Worm (Caenorhabditis elegans) whole organism, young adult: ENCODE data around the gene T12D8.9.

Experiments used
- B0336.3 ChIP-seq: fragments of 200-800 bp; sonication (Bioruptor generic); IDR thresholded peaks from 2 replicates; pipeline ENCODE4 v1.3.6; 2022; ENCODE audit warnings: missing genetic modification characterization, missing compliant biosample characterization
- C06A6.2 ChIP-seq: fragments of 200-800 bp; sonication (Bioruptor generic); conservative IDR thresholded peaks from 2 replicates; pipeline ENCODE4 v1.3.6; 2022; ENCODE audit warnings: missing genetic modification characterization, missing compliant biosample characterization
- F23B12.7 ChIP-seq: sonication (generic microtip); optimal IDR thresholded peaks from 2 replicates; lab custom pipeline; 2017; ENCODE audit warnings: missing genetic modification characterization, mild to moderate bottlenecking, missing compliant biosample characterization, antibody characterized with exemption, moderate library complexity; ENCODE audit not compliant: insufficient read depth
- F33H1.4 ChIP-seq: fragments of 200-800 bp; sonication (Bioruptor generic); IDR thresholded peaks from 2 replicates; pipeline ENCODE4 v1.3.6; 2022; ENCODE audit warnings: missing genetic modification reagents, missing genetic modification characterization, missing compliant biosample characterization
- F57A8.1 ChIP-seq: fragments of 200-800 bp; sonication (Bioruptor generic); optimal IDR thresholded peaks from 2 replicates; lab custom pipeline; 2018; ENCODE audit warnings: mild to moderate bottlenecking, missing genetic modification characterization, moderate library complexity, missing compliant biosample characterization
- Y53G8AR.9 ChIP-seq: fragments of 200-800 bp; sonication (Bioruptor generic); conservative IDR thresholded peaks from 2 replicates; pipeline ENCODE4 v1.3.6; 2022; ENCODE audit warnings: missing genetic modification reagents, missing genetic modification characterization, missing compliant biosample characterization
- ZK185.1 ChIP-seq: sonication (generic microtip); optimal IDR thresholded peaks from 2 replicates; lab custom pipeline; 2016; ENCODE audit warnings: mild to moderate bottlenecking, missing genetic modification characterization, missing compliant biosample characterization; ENCODE audit not compliant: poor library complexity, severe bottlenecking
- akir-1 ChIP-seq: fragments of 200-800 bp; sonication (Bioruptor generic); optimal IDR thresholded peaks from 2 replicates; lab custom pipeline; 2018; ENCODE audit warnings: mild to moderate bottlenecking, missing genetic modification characterization, moderate library complexity, missing compliant biosample characterization
- ama-1 ChIP-seq, 3 experiments: fragments of 150-350 bp in 1 of 3; sonication (generic microtip) in 2 of 3; optimal IDR thresholded peaks; 2 replicates each; lab custom pipeline; 2014 to 2018; ENCODE audit warnings: missing biosample characterization in 2 of 3, missing genetic modification characterization in 2 of 3, missing genetic modification reagents in 2 of 3
- attf-5 ChIP-seq: fragments of 200-800 bp; sonication (Bioruptor generic); optimal IDR thresholded peaks from 2 replicates; lab custom pipeline; 2018; ENCODE audit warnings: mild to moderate bottlenecking, missing genetic modification characterization, missing compliant biosample characterization
- bed-2 ChIP-seq: fragments of 200-800 bp; sonication (Bioruptor generic); IDR thresholded peaks from 2 replicates; pipeline ENCODE4 v1.3.6; 2022; ENCODE audit warnings: missing genetic modification reagents, missing genetic modification characterization, missing compliant biosample characterization
- cebp-1 ChIP-seq, 2 experiments: fragments of 200-800 bp in 1 of 2; sonication (Bioruptor generic) in 1 of 2; sonication (generic microtip) in 1 of 2; IDR thresholded peaks in 1 of 2; optimal IDR thresholded peaks in 1 of 2; 2 replicates each; pipeline versions ENCODE4 v1.3.6 to Lab custom; 2017 to 2022; ENCODE audit warnings: missing compliant biosample characterization in 2 of 2, missing genetic modification characterization in 2 of 2, mild to moderate bottlenecking in 1 of 2, missing genetic modification reagents in 1 of 2, moderate library complexity in 1 of 2
- ceh-100 ChIP-seq: fragments of 200-800 bp; sonication (Bioruptor generic); IDR thresholded peaks from 2 replicates; pipeline ENCODE4 v1.3.6; 2022; ENCODE audit warnings: missing genetic modification reagents, missing genetic modification characterization, missing compliant biosample characterization
- chd-7 ChIP-seq: sonication (generic microtip); optimal IDR thresholded peaks from 2 replicates; lab custom pipeline; 2016; ENCODE audit warnings: mild to moderate bottlenecking, missing genetic modification characterization, moderate library complexity, missing compliant biosample characterization
- dox-1 ChIP-seq: fragments of 200-800 bp; sonication (Bioruptor generic); IDR thresholded peaks from 2 replicates; pipeline ENCODE4 v1.3.6; 2022; ENCODE audit warnings: missing genetic modification reagents, missing genetic modification characterization, missing compliant biosample characterization
- dpff-1 ChIP-seq: sonication (generic microtip); optimal IDR thresholded peaks from 2 replicates; lab custom pipeline; 2017; ENCODE audit warnings: mild to moderate bottlenecking, missing genetic modification characterization, missing compliant biosample characterization
- efl-1 ChIP-seq: fragments of 150-350 bp; optimal IDR thresholded peaks from 2 replicates; lab custom pipeline; 2014; ENCODE audit warnings: missing biosample characterization, missing genetic modification reagents, missing genetic modification characterization
- egl-44 ChIP-seq: fragments of 200-800 bp; sonication (Bioruptor generic); IDR thresholded peaks from 2 replicates; pipeline ENCODE4 v1.3.6; 2022; ENCODE audit warnings: missing genetic modification reagents, missing genetic modification characterization, missing compliant biosample characterization
- egrh-3 ChIP-seq: fragments of 200-800 bp; sonication (Bioruptor generic); IDR thresholded peaks from 2 replicates; pipeline ENCODE4 v1.3.6; 2022; ENCODE audit warnings: missing genetic modification reagents, missing genetic modification characterization, missing compliant biosample characterization
- fkh-3 ChIP-seq: sonication (generic microtip); optimal IDR thresholded peaks from 2 replicates; lab custom pipeline; 2016; ENCODE audit warnings: mild to moderate bottlenecking, missing genetic modification characterization, missing compliant biosample characterization
- him-1 ChIP-seq: sonication (generic microtip); optimal IDR thresholded peaks from 2 replicates; lab custom pipeline; 2016; ENCODE audit warnings: missing genotype, missing genetic modification reagents, missing genetic modification characterization, missing compliant biosample characterization
- hsf-1 ChIP-seq: fragments of 200-800 bp; sonication (Bioruptor generic); IDR thresholded peaks from 2 replicates; pipeline ENCODE4 v1.3.6; 2022; ENCODE audit warnings: missing genetic modification reagents, missing genetic modification characterization, missing compliant biosample characterization
- lin-26 ChIP-seq: fragments of 200-800 bp; sonication (Bioruptor generic); IDR thresholded peaks from 2 replicates; pipeline ENCODE4 v1.3.6; 2022; ENCODE audit warnings: missing genetic modification reagents, missing genetic modification characterization, missing compliant biosample characterization
- lsy-27 ChIP-seq: sonication (generic microtip); optimal IDR thresholded peaks from 2 replicates; lab custom pipeline; 2017; ENCODE audit warnings: missing genetic modification characterization, mild to moderate bottlenecking, missing compliant biosample characterization, antibody characterized with exemption, missing genotype, borderline replicate concordance; ENCODE audit not compliant: insufficient read depth
- madf-10 ChIP-seq: sonication (generic microtip); optimal IDR thresholded peaks from 2 replicates; lab custom pipeline; 2016; ENCODE audit warnings: mild to moderate bottlenecking, missing genetic modification characterization, missing compliant biosample characterization
- nfya-1 ChIP-seq: sonication (generic microtip); optimal IDR thresholded peaks from 2 replicates; lab custom pipeline; 2017; ENCODE audit warnings: antibody characterized with exemption, missing compliant biosample characterization, missing genetic modification characterization, borderline replicate concordance; ENCODE audit not compliant: insufficient read depth
- nfya-2 ChIP-seq: fragments of 200-800 bp; sonication (Bioruptor generic); IDR thresholded peaks from 2 replicates; pipeline ENCODE4 v1.3.6; 2022; ENCODE audit warnings: missing genetic modification reagents, missing genetic modification characterization, missing compliant biosample characterization
- nhr-120 ChIP-seq: fragments of 200-800 bp; sonication (Bioruptor generic); IDR thresholded peaks from 2 replicates; pipeline ENCODE4 v1.3.6; 2022; ENCODE audit warnings: missing genetic modification characterization, missing compliant biosample characterization
- nhr-80 ChIP-seq: sonication (generic microtip); optimal IDR thresholded peaks from 2 replicates; lab custom pipeline; 2016; ENCODE audit warnings: missing genetic modification characterization, missing compliant biosample characterization
- pha-4 ChIP-seq: fragments of 150-350 bp; sonication (generic microtip); optimal IDR thresholded peaks from 2 replicates; lab custom pipeline; 2014; ENCODE audit warnings: missing biosample characterization, missing genetic modification reagents, missing genetic modification characterization
- rpc-1 ChIP-seq, 2 experiments: fragments of 150-350 bp in 1 of 2; sonication (generic microtip) in 1 of 2; optimal IDR thresholded peaks; 2 replicates each; lab custom pipeline; 2014 to 2018; ENCODE audit warnings: missing biosample characterization in 1 of 2, missing genetic modification characterization in 1 of 2, missing genetic modification reagents in 1 of 2, missing genotype in 1 of 2
- tbx-9 ChIP-seq: sonication (generic microtip); optimal IDR thresholded peaks from 2 replicates; lab custom pipeline; 2016; ENCODE audit warnings: borderline replicate concordance, missing genetic modification characterization, inconsistent platforms, missing compliant biosample characterization
- unc-130 ChIP-seq: sonication (generic microtip); optimal IDR thresholded peaks from 2 replicates; lab custom pipeline; 2016; ENCODE audit warnings: missing genetic modification reagents, missing genetic modification characterization, missing compliant biosample characterization
- unc-62 ChIP-seq: fragments of 150-350 bp; optimal IDR thresholded peaks from 2 replicates; lab custom pipeline; 2014; ENCODE audit warnings: missing biosample characterization, missing genetic modification reagents, missing genetic modification characterization
- zfh-2 ChIP-seq: fragments of 200-800 bp; sonication (Bioruptor generic); conservative IDR thresholded peaks from 2 replicates; pipeline ENCODE4 v1.3.6; 2022; ENCODE audit warnings: missing genetic modification reagents, missing genetic modification characterization, missing compliant biosample characterization
- zim-3 ChIP-seq: sonication (generic microtip); optimal IDR thresholded peaks from 2 replicates; lab custom pipeline; 2017; ENCODE audit warnings: mild to moderate bottlenecking, missing genetic modification characterization, moderate library complexity, missing compliant biosample characterization
- ztf-25 ChIP-seq: fragments of 200-800 bp; sonication (Bioruptor generic); IDR thresholded peaks from 2 replicates; pipeline ENCODE4 v1.3.6; 2022; ENCODE audit warnings: missing genetic modification reagents, missing genetic modification characterization, missing compliant biosample characterization
- ztf-3 ChIP-seq: fragments of 200-800 bp; sonication (Bioruptor generic); optimal IDR thresholded peaks from 2 replicates; lab custom pipeline; 2018; ENCODE audit warnings: mild to moderate bottlenecking, missing genetic modification characterization, missing compliant biosample characterization

Gene T12D8.9

DNA sequence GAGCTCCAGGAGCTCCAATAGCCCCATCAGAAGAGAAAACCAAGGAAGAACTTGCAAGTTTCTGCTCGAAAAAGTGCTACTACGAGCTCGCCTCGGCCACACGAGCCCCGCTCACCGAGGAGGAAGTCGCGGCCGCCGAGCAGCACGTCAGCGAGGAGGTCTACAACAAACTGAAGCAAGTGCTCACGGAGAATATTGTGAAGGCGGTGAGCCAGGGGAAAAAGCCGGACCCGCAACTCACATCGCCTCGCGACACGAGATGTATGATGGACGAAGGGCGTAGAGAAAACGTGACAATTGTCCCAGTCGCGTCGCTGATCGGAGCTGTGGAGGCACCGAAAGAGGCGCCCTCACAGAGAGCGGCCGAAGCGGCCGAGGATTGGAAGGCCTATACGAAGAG, 35.8 kb downstream of the T12D8.9 start:
- TF ChIP-seq ama-1 (optimal IDR thresholded peaks at IDR 0.05; lab: Kevin White, UChicago) (no peak), ama-1 (GFP tag; optimal IDR thresholded peaks at IDR 0.05; lab: Kevin White, UChicago) (no peak), efl-1 (no peak), dox-1 (GFP tag; lab: Robert Waterston, UW) (0 out of 2 replicates have a peak, but pooled peaks have one; percentile 6), egrh-3 (GFP tag; lab: Robert Waterston, UW) (peak; percentile 5; the same call in 1 of the 2 replicates), zfh-2 (peak; percentile 51)

DNA sequence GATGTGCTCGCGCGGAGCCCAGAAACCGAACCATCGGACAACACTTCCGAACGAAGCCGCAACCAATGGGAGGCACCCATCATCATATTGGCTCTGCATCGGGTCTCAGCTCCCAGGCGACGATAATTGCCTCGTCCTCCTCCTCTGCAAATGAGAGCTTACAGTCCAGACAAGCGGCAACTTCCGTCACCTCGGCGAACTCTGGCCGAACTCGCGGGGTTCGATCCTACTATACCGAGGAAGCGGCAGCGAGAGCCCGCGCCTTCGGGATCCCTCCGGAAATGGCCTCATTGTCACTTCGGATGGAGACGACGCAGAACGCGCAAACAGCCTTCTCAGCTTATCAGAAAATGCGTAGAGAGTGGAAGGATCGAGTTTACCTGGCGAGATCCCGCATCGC, 38.0 kb downstream of the T12D8.9 start:
- 0 out of 2 replicates have a peak, but pooled peaks have one; percentile 18 for TF ChIP-seq hsf-1
- TF ChIP-seq zfh-2 = peak; percentile 88
- TF ChIP-seq egrh-3 (GFP tag; lab: Robert Waterston, UW) = peak; percentile 28; the same call in 1 of the 2 replicates
- TF ChIP-seq chd-7 (tag; lab: Kevin White, UChicago) = no peak
- TF ChIP-seq egl-44 (GFP tag; lab: Robert Waterston, UW) = 0 out of 2 replicates have a peak, but pooled peaks have one; percentile 17
- TF ChIP-seq unc-62 = no peak
- no peak for TF ChIP-seq ztf-3 (GFP tag; lab: Kevin White, UChicago)

DNA sequence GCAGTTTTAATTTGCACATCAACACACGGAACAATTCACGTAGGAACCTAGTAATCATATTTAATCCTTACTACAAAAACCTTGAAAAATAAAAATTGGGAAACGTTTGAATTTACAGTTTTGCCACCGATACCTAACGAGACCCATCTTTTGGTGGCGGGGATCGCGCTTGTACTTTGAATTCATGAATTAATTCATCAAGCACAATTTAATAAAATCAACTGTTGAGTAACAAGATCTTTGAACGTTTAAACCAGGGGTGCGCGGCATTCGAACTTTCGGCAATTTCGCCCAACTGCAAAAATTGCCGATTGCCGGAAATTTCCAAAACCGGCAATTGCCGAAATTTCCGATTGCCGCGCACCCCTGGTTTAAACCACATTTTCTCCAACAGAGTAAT, 39.8 kb downstream of the T12D8.9 start:
- TF ChIP-seq dpff-1 (tag; lab: Kevin White, UChicago) (no peak), zim-3 (peak; percentile 65), B0336.3 (GFP tag; lab: Robert Waterston, UW) (0 out of 2 replicates have a peak, but pooled peaks have one; percentile 18), him-1 (tag; lab: Kevin White, UChicago) (peak; percentile 67), Y53G8AR.9 (0 out of 2 replicates have a peak, but pooled peaks have one; percentile 48)

DNA sequence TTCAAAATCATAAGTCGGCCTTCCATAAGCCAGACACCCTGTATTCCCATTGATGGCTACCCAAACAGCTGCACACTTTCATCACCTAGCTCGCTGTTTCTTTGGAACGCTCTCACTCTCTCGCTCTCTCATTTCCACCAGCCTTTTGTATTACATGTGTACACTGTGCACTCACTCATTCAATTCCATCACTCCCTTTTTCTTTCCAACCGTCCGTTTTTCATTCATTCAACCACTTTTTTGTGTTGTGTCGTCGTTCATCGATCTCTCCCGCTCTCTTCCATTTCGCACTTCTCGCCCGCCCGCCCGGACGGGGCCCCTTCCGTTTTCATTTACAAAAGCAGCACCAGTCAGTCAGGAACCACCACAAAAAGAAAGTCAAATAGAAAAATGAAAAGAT, 41.1 kb downstream of the T12D8.9 start:
- no peak for TF ChIP-seq rpc-1 (optimal IDR thresholded peaks at IDR 0.05; lab: Kevin White, UChicago)
- TF ChIP-seq rpc-1 (tag; optimal IDR thresholded peaks at IDR 0.05; lab: Kevin White, UChicago) = no peak
- 0 out of 2 replicates have a peak, but pooled peaks have one; percentile 22 for TF ChIP-seq zfh-2
- no peak for TF ChIP-seq unc-130
- no peak for TF ChIP-seq cebp-1 (GFP tag; IDR thresholded peaks at IDR 0.05; lab: Robert Waterston, UW)
- peak; percentile 35 for TF ChIP-seq cebp-1 (tag; optimal IDR thresholded peaks at IDR 0.05; lab: Kevin White, UChicago)
- TF ChIP-seq ceh-100 (GFP tag; lab: Robert Waterston, UW) = no peak
- no peak for TF ChIP-seq madf-10
- TF ChIP-seq nhr-80 (tag; lab: Kevin White, UChicago) = peak; percentile 41
- peak; percentile 2 for TF ChIP-seq attf-5 (GFP tag; lab: Kevin White, UChicago)

DNA sequence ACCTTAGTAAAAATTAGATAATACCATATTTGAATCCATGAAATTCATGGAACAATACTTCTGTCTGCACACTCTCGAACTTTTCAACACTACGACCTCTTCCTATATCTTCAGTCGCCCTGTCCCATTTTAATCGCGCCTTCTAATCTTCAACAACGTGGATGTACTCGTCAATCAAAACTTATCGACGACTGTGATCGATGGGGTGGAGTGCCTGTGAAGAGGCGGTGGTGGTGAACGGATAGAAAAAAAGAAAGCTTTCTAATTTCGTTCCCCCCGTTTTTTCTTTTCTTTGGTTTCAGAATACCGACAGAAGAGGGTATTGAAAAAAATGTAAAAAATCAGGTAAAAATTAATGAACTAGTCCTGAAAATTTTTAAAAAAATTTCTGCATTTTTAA, 42.1 kb downstream of the T12D8.9 start:
- TF ChIP-seq nhr-120 (GFP tag; lab: Robert Waterston, UW) (no peak), bed-2 (GFP tag; lab: Robert Waterston, UW) (no peak), fkh-3 (tag; lab: Kevin White, UChicago) (no peak), akir-1 (GFP tag; lab: Kevin White, UChicago) (no peak), unc-62 (no peak), tbx-9 (tag; lab: Kevin White, UChicago) (no peak), ZK185.1 (tag; lab: Kevin White, UChicago) (no peak), F23B12.7 (tag; lab: Kevin White, UChicago) (no peak)

DNA sequence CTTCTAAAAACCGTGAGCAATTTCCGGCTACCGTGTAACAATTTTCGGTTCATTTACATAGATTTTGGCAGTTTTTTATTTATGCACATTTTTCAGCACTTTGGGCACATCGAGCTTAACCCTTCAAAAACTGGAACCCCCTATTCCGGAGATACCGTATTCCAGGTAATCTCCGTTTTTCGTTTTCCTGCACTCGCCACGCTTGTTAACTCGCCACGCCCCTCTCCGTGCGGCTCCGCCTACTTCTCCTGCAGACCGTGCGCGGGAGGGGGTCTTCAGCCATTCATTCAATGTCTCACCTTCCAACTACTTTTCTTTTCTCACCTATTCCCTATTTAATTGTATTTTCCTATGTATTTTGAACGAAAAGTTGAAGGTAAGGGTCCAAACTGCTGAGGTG, 43.2 kb downstream of the T12D8.9 start:
- TF ChIP-seq F57A8.1 (no peak), rpc-1 (optimal IDR thresholded peaks at IDR 0.05; lab: Kevin White, UChicago) (no peak), rpc-1 (tag; optimal IDR thresholded peaks at IDR 0.05; lab: Kevin White, UChicago) (no peak), zim-3 (no peak), nfya-2 (no peak), lsy-27 (tag; lab: Kevin White, UChicago) (no peak), egrh-3 (GFP tag; lab: Robert Waterston, UW) (no peak), lin-26 (GFP tag; lab: Robert Waterston, UW) (no peak), ZK185.1 (tag; lab: Kevin White, UChicago) (no peak), nfya-1 (tag; lab: Kevin White, UChicago) (no peak), pha-4 (no peak), F33H1.4 (GFP tag; lab: Robert Waterston, UW) (no peak), C06A6.2 (no peak), madf-10 (no peak), nhr-120 (GFP tag; lab: Robert Waterston, UW) (no peak), ztf-25 (GFP tag; lab: Robert Waterston, UW) (no peak)
